Fruit fly (Drosophila melanogaster) whole organism, embryonic: ENCODE data around the gene Sidpn.

Experiments used
- CG3065 ChIP-seq: fragments of 200-800 bp; sonication (Bioruptor generic); optimal IDR thresholded peaks from 2 replicates; lab custom pipeline; 2016; ENCODE audit warnings: missing biosample characterization, missing genetic modification characterization
- CG32767 ChIP-seq: fragments of 200-800 bp; sonication (Bioruptor generic); IDR thresholded peaks from 2 replicates; pipeline ENCODE4 v1.3.6; 2022; ENCODE audit warnings: missing biosample characterization, missing genetic modification characterization
- br ChIP-seq: fragments of >200 bp; optimal IDR thresholded peaks from 2 replicates; lab custom pipeline; 2017

DNA sequence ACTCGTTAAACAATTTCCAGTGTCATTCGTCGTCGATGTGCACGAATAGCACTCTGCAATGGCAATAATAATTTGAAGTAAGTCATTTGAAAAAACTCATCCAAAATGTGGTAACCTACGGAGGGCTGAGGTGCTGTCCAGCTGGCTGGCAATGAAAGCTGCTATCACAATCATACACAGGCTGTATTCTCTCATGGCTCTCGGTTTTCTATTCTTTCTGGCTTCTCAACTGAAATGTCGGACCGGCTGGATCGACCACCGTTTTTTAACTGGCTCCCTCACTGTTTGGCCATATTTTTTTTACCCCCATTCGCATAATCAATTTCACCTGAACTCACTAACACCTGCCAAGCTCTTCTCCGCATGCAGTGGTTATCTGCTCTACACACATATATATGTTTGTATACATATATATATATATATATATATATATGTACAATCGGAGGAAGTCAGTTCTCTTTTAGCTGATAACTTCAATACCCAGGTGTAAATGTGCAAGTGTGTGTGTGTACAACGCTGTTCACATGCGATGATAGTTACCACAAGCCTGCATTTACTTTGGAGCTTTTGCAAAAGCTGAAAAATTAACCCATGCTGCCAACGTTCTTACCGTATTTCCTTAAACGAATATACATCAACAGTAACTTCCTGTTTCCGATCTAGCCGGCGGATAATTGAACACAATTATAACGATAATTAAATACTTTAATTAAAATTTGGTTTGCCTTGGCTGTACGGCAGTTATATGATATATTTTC is 31.7 kb upstream of the Sidpn start, which contains the start of gene CG10650:
- TF ChIP-seq CG3065 = no peak
- TF ChIP-seq br = no peak
- TF ChIP-seq CG32767 (GFP tag; lab: Robert Waterston, UW) = no peak
